Worm (Caenorhabditis elegans) whole organism, midembryonic: ENCODE measurements around the gene B0432.9.
"Not testable (repeated sequence)": the region's sequence is repeated elsewhere in the genome, so short reads cannot be mapped to it uniquely, and the experiment has no call there.

Source experiments
- T22C8.4 ChIP-seq: fragments of 200-800 bp; sonication (Bioruptor generic); IDR thresholded peaks from 2 replicates; pipeline ENCODE4 v1.3.6; 2022; ENCODE audit warnings: missing genetic modification characterization, missing compliant biosample characterization
- cog-1 ChIP-seq: sonication (generic microtip); optimal IDR thresholded peaks from 2 replicates; lab custom pipeline; 2016; ENCODE audit warnings: missing genetic modification characterization, missing compliant biosample characterization
- flt-1 ChIP-seq: fragments of 200-800 bp; sonication (Bioruptor generic); IDR thresholded peaks from 2 replicates; pipeline ENCODE4 v1.3.6; 2022; ENCODE audit warnings: missing genetic modification characterization, missing compliant biosample characterization
- klf-2 ChIP-seq: fragments of 200-800 bp; sonication (Bioruptor generic); conservative IDR thresholded peaks from 2 replicates; pipeline ENCODE4 v1.3.6; 2022; ENCODE audit warnings: missing genetic modification reagents, missing genetic modification characterization, missing compliant biosample characterization
- med-1 ChIP-seq: sonication (generic microtip); optimal IDR thresholded peaks from 2 replicates; lab custom pipeline; 2017; ENCODE audit warnings: missing genetic modification characterization, mild to moderate bottlenecking, missing compliant biosample characterization, antibody characterized with exemption, missing genetic modification reagents; ENCODE audit not compliant: insufficient read depth
- ref-1 ChIP-seq: fragments of 200-800 bp; sonication (Bioruptor generic); conservative IDR thresholded peaks from 2 replicates; pipeline ENCODE4 v1.3.6; 2022; ENCODE audit warnings: missing genetic modification reagents, missing genetic modification characterization, missing compliant biosample characterization
- tab-1 ChIP-seq: fragments of 200-800 bp; sonication (Bioruptor generic); IDR thresholded peaks from 2 replicates; pipeline ENCODE4 v1.3.6; 2022; ENCODE audit warnings: missing genetic modification characterization, missing compliant biosample characterization
- ztf-23 ChIP-seq: fragments of 200-800 bp; sonication (Bioruptor generic); IDR thresholded peaks from 2 replicates; pipeline ENCODE4 v1.3.6; 2022; ENCODE audit warnings: missing genetic modification reagents, missing genetic modification characterization, missing compliant biosample characterization
- ztf-29 ChIP-seq: fragments of 200-800 bp; sonication (Bioruptor generic); IDR thresholded peaks from 2 replicates; pipeline ENCODE4 v1.3.6; 2022; ENCODE audit warnings: missing genetic modification reagents, missing genetic modification characterization, missing compliant biosample characterization

B0432.9 gene

ce11 chrII:312110-312509 lies 28.6 kb upstream of the B0432.9 start, which contains the start of gene mps-2:
mps-2 (minus strand) TSS chrII:312210.
- not testable (repeated sequence) for TF ChIP-seq flt-1 (GFP tag; lab: Robert Waterston, UW); klf-2; cog-1

- TF ChIP-seq tab-1 (GFP tag; lab: Robert Waterston, UW) (no peak), flt-1 (GFP tag; lab: Robert Waterston, UW) (no peak), med-1 (no peak), ztf-29 (no peak), klf-2 (no peak), ztf-23 (GFP tag; lab: Robert Waterston, UW) (no peak), cog-1 (no peak), T22C8.4 (no peak), ref-1 (GFP tag; lab: Robert Waterston, UW) (no peak)
Observed at ce11 chrII:307154-307553, 23.7 kb upstream of the B0432.9 start, which contains the start of gene K01A2.4. K01A2.4 (plus strand) TSS chrII:307454.

- TF ChIP-seq cog-1 (no peak), ztf-29 (no peak), ref-1 (GFP tag; lab: Robert Waterston, UW) (no peak), flt-1 (GFP tag; lab: Robert Waterston, UW) (no peak), tab-1 (GFP tag; lab: Robert Waterston, UW) (no peak), med-1 (no peak), klf-2 (no peak), T22C8.4 (no peak), ztf-23 (GFP tag; lab: Robert Waterston, UW) (no peak)
Observed at ce11 chrII:305645-306044, 22.2 kb upstream of the B0432.9 start, which contains the start of gene col-69. col-69 (minus strand) TSS chrII:305745.

ce11 chrII:303927-304711 lies 20.6 kb upstream of the B0432.9 start:
- TF ChIP-seq klf-2 (no peak), flt-1 (GFP tag; lab: Robert Waterston, UW) (no peak), ztf-29 (no peak), med-1 (no peak), T22C8.4 (no peak)

ce11 chrII:300977-301772 lies 17.7 kb upstream of the B0432.9 start, which contains the start of gene K01A2.5:
K01A2.5 (plus strand) TSS chrII:301273.
- no peak for TF ChIP-seq flt-1 (GFP tag; lab: Robert Waterston, UW)
- peak; percentile 22 for TF ChIP-seq cog-1
- TF ChIP-seq tab-1 (GFP tag; lab: Robert Waterston, UW): no peak
- TF ChIP-seq ztf-23 (GFP tag; lab: Robert Waterston, UW): no peak
- no peak for TF ChIP-seq ztf-29

- no peak for TF ChIP-seq klf-2
- TF ChIP-seq ref-1 (GFP tag; lab: Robert Waterston, UW): no peak
- no peak for TF ChIP-seq tab-1 (GFP tag; lab: Robert Waterston, UW)
- no peak for TF ChIP-seq med-1
- TF ChIP-seq ztf-23 (GFP tag; lab: Robert Waterston, UW): no peak
- no peak for TF ChIP-seq ztf-29
- no peak for TF ChIP-seq cog-1
- no peak for TF ChIP-seq flt-1 (GFP tag; lab: Robert Waterston, UW)
- TF ChIP-seq T22C8.4: no peak
Observed at ce11 chrII:299684-300083, 16.2 kb upstream of the B0432.9 start, which contains the start of gene K01A2.6. K01A2.6 (plus strand) TSS chrII:299984.

- no peak for TF ChIP-seq ztf-23 (GFP tag; lab: Robert Waterston, UW)
- TF ChIP-seq tab-1 (GFP tag; lab: Robert Waterston, UW): no peak
- no peak for TF ChIP-seq cog-1
Observed at ce11 chrII:296911-297440, 13.5 kb upstream of the B0432.9 start, which contains the start of the genes clec-117 and B0432.1. clec-117 (minus strand) TSS chrII:297011. B0432.1 (plus strand) TSS chrII:297390.

- TF ChIP-seq ztf-29 (no peak), ref-1 (GFP tag; lab: Robert Waterston, UW) (no peak), med-1 (no peak), cog-1 (no peak), T22C8.4 (no peak), flt-1 (GFP tag; lab: Robert Waterston, UW) (no peak), ztf-23 (GFP tag; lab: Robert Waterston, UW) (no peak), tab-1 (GFP tag; lab: Robert Waterston, UW) (no peak), klf-2 (no peak)
Observed at ce11 chrII:294606-295005, 11.1 kb upstream of the B0432.9 start, which contains the start of gene B0432.11. B0432.11 (minus strand) TSS chrII:294706.

- TF ChIP-seq cog-1 (no peak), flt-1 (GFP tag; lab: Robert Waterston, UW) (no peak), ref-1 (GFP tag; lab: Robert Waterston, UW) (no peak), ztf-29 (no peak), T22C8.4 (no peak), ztf-23 (GFP tag; lab: Robert Waterston, UW) (no peak), med-1 (no peak), klf-2 (no peak), tab-1 (GFP tag; lab: Robert Waterston, UW) (no peak)
Observed at ce11 chrII:290282-290681, 6.8 kb upstream of the B0432.9 start, which contains the start of gene djr-1.1. djr-1.1 (plus strand) TSS chrII:290582.

- TF ChIP-seq cog-1: no peak
- no peak for TF ChIP-seq T22C8.4
- TF ChIP-seq flt-1 (GFP tag; lab: Robert Waterston, UW): no peak
- no peak for TF ChIP-seq klf-2
- TF ChIP-seq ref-1 (GFP tag; lab: Robert Waterston, UW): no peak
- TF ChIP-seq tab-1 (GFP tag; lab: Robert Waterston, UW): no peak
- no peak for TF ChIP-seq med-1
- no peak for TF ChIP-seq ztf-29
- TF ChIP-seq ztf-23 (GFP tag; lab: Robert Waterston, UW): no peak
Observed at ce11 chrII:288705-289205, 5.3 kb upstream of the B0432.9 start, which contains the start of gene mrpl-41. mrpl-41 (plus strand) TSS chrII:288939.
